Fruit fly (Drosophila melanogaster) whole organism, adult: ENCODE measurements around the gene CG1647.
A peak's percentile ranks its signal among the peaks of the same experiment; 100 is the strongest.

Experiments
- CG11617 ChIP-seq: fragments of 200-800 bp; sonication (Bioruptor generic); optimal IDR thresholded peaks from 2 replicates; lab custom pipeline; 2017; ENCODE audit warnings: mild to moderate bottlenecking, missing biosample characterization, missing genetic modification reagents, missing genetic modification characterization
- CG12768 ChIP-seq: fragments of 200-800 bp; sonication (Bioruptor generic); optimal IDR thresholded peaks from 2 replicates; lab custom pipeline; 2017; ENCODE audit warnings: missing biosample characterization, missing genetic modification characterization, mild to moderate bottlenecking, moderate library complexity, missing genetic modification reagents
- CG14711 ChIP-seq: fragments of 200-800 bp; sonication (Bioruptor generic); optimal IDR thresholded peaks from 2 replicates; lab custom pipeline; 2018; ENCODE audit warnings: missing biosample characterization, mild to moderate bottlenecking, missing genetic modification characterization, moderate library complexity
- CG1620 ChIP-seq: fragments of 200-800 bp; sonication (Bioruptor generic); optimal IDR thresholded peaks from 2 replicates; lab custom pipeline; 2016; ENCODE audit warnings: missing biosample characterization, missing genetic modification characterization
- CG33017 ChIP-seq: fragments of 200-800 bp; sonication (Bioruptor generic); optimal IDR thresholded peaks from 2 replicates; lab custom pipeline; 2018; ENCODE audit warnings: missing biosample characterization, mild to moderate bottlenecking, missing genetic modification characterization, moderate library complexity
- CG5204 ChIP-seq: fragments of 200-800 bp; sonication (Bioruptor generic); optimal IDR thresholded peaks from 2 replicates; lab custom pipeline; 2016; ENCODE audit warnings: missing biosample characterization, missing genetic modification characterization
- CG7045 ChIP-seq: fragments of 200-800 bp; sonication (Bioruptor generic); optimal IDR thresholded peaks from 2 replicates; lab custom pipeline; 2017; ENCODE audit warnings: missing biosample characterization, mild to moderate bottlenecking, missing genetic modification characterization
- CG7101 ChIP-seq: fragments of 200-800 bp; sonication (Bioruptor generic); optimal IDR thresholded peaks from 2 replicates; lab custom pipeline; 2018; ENCODE audit warnings: missing biosample characterization, mild to moderate bottlenecking, missing genetic modification characterization, moderate library complexity
- Clk ChIP-seq: fragments of 200-800 bp; sonication (Bioruptor generic); optimal IDR thresholded peaks from 2 replicates; lab custom pipeline; 2017; ENCODE audit warnings: missing biosample characterization, missing genetic modification characterization
- Crg-1 ChIP-seq: fragments of 200-800 bp; sonication (Bioruptor generic); optimal IDR thresholded peaks from 2 replicates; lab custom pipeline; 2016; ENCODE audit warnings: missing biosample characterization, missing genetic modification characterization
- Hr96 ChIP-seq: fragments of 200-800 bp; sonication (Bioruptor generic); optimal IDR thresholded peaks from 2 replicates; lab custom pipeline; 2016; ENCODE audit warnings: missing biosample characterization, missing genetic modification characterization
- Mnt ChIP-seq: fragments of 200-800 bp; sonication (Bioruptor generic); optimal IDR thresholded peaks from 2 replicates; lab custom pipeline; 2016; ENCODE audit warnings: missing biosample characterization, mild to moderate bottlenecking, missing genetic modification characterization
- bab1 ChIP-seq: fragments of 200-800 bp; sonication (Bioruptor generic); optimal IDR thresholded peaks from 3 replicates; lab custom pipeline; 2019; ENCODE audit warnings: missing biosample characterization, mild to moderate bottlenecking, missing genetic modification characterization, moderate library complexity
- cic ChIP-seq: fragments of 200-800 bp; sonication (Bioruptor generic); optimal IDR thresholded peaks from 2 replicates; lab custom pipeline; 2017; ENCODE audit warnings: missing biosample characterization, mild to moderate bottlenecking, missing genetic modification characterization, moderate library complexity
- cnc ChIP-seq, 2 experiments: fragments of >200 bp; optimal IDR thresholded peaks; 2 replicates each; lab custom pipeline; 2017
- kay ChIP-seq: fragments of 200-800 bp; sonication (Bioruptor generic); peaks from one replicate; lab custom pipeline; 2016; ENCODE audit warnings: missing biosample characterization, missing genetic modification characterization, borderline replicate concordance
- ovo ChIP-seq: fragments of 200-800 bp; sonication (Bioruptor generic); optimal IDR thresholded peaks from 2 replicates; lab custom pipeline; 2016; ENCODE audit warnings: missing biosample characterization, missing genetic modification characterization
- pad ChIP-seq: fragments of 200-800 bp; sonication (Bioruptor generic); optimal IDR thresholded peaks from 3 replicates; lab custom pipeline; 2017; ENCODE audit warnings: missing biosample characterization, missing genetic modification characterization, mild to moderate bottlenecking, moderate library complexity, missing genetic modification reagents
- tj ChIP-seq: fragments of 200-800 bp; sonication (Bioruptor generic); optimal IDR thresholded peaks from 3 replicates; lab custom pipeline; 2017; ENCODE audit warnings: missing biosample characterization, mild to moderate bottlenecking, missing genetic modification characterization, moderate library complexity
- toe ChIP-seq: fragments of 200-800 bp; sonication (Bioruptor generic); optimal IDR thresholded peaks from 2 replicates; lab custom pipeline; 2016; ENCODE audit warnings: missing biosample characterization, missing genetic modification characterization

Gene CG1647

DNA sequence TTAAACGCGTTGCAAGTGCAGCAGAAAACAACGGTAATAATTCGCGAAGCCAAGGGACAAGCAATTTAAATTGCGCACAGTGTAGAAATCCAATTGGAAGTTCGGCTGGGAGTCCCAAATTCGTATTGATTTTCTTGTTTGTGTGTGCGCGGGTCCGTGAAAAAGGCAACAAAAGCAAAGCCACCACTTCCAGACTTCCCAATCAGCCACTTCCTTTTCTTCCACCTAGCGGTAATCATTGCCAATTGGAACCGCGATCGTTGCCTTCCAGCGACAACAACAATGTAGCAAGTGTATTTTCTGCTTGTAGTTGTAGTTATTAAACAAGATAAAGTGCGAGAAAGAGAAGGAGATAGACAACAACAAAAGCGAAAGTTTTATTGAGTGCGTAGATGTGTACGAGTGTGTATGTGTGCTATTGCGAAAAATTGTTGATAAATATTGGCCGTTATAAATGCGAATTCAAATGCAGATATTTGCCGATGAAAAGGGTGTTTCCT is 25.4 kb downstream of the CG1647 start:
- TF ChIP-seq CG33017 (tag; lab: Kevin White, UChicago) (no peak), kay (GFP tag; lab: Kevin White, UChicago) (no peak), toe (GFP tag; lab: Kevin White, UChicago) (no peak), cic (GFP tag; lab: Kevin White, UChicago) (no peak), tj (peak; percentile 31), pad (no peak)

DNA sequence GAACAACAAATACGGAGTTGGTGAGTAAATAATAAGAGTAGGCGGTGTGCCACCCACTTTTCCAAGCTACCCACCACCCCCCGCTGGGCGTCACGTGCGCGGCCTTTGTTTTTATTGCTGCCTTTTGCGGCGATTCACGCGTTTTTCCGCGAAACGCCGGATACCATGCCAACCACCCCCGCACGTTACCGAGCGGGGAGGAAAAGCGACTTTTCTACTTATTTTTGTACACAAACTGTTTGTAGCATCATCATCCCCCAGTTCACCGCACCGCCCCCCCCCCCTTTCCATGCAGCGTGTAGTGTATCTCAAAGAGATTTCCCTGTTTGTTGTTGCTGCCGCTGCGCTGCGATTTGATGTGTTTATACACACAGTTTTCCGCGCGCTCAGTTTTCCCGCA is 26.0 kb downstream of the CG1647 start:
- TF ChIP-seq tj (no peak), CG12768 (no peak), CG14711 (tag; lab: Kevin White, UChicago) (no peak), CG33017 (tag; lab: Kevin White, UChicago) (no peak), CG1620 (GFP tag; lab: Kevin White, UChicago) (no peak), cic (GFP tag; lab: Kevin White, UChicago) (no peak), Hr96 (no peak), Crg-1 (GFP tag; lab: Kevin White, UChicago) (no peak), bab1 (no peak)

DNA sequence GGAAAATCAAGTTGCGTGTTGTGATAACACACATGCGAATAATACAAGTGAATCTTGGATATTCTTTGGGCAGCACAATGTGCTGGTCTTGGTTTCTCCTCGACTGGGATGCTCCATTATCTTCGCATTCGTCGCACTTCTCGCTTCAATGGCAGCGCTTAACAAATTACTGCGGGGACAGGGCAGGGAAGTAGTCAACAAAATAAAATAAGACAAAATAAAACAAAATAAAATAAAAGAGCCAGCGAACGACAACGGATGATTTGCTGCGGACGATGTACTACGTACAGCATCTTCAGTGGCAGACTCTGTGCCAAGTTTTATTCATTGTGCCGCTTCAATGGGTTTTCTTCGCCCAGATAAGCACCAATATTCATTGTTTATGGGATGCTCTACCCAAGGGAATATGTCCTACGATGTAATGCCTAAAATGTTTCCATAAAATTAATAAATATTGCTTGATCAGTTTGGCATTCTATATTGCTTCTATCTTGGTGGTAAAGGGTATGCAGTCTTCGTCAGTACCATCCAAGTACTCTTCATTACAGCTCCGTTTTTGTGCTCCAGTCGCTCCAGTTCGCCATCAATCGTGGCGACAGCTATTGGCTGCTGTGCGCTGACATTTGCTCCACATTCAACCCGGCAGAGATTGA is 27.0 kb downstream of the CG1647 start:
- TF ChIP-seq CG12768 (no peak), toe (GFP tag; lab: Kevin White, UChicago) (peak; percentile 30), CG33017 (tag; lab: Kevin White, UChicago) (no peak), CG7045 (GFP tag; lab: Kevin White, UChicago) (no peak), kay (GFP tag; lab: Kevin White, UChicago) (peak; percentile 26)

dm6 chr3R:28847547-28848316 is 27.7 kb downstream of the CG1647 start:
- TF ChIP-seq CG14711 (tag; lab: Kevin White, UChicago) (no peak), CG5204 (GFP tag; lab: Kevin White, UChicago) (no peak), pad (no peak), CG12768 (no peak), Clk (no peak), tj (no peak), cnc (optimal IDR thresholded peaks at IDR 0.05; lab: Kevin White, UChicago) (no peak), Hr96 (no peak), Mnt (GFP tag; lab: Kevin White, UChicago) (no peak), CG7101 (tag; lab: Kevin White, UChicago) (no peak), kay (GFP tag; lab: Kevin White, UChicago) (no peak), Crg-1 (GFP tag; lab: Kevin White, UChicago) (no peak), CG7045 (GFP tag; lab: Kevin White, UChicago) (no peak), CG1620 (GFP tag; lab: Kevin White, UChicago) (no peak), ovo (GFP tag; lab: Kevin White, UChicago) (no peak)

- no peak for TF ChIP-seq CG14711 (tag; lab: Kevin White, UChicago)
- no peak for TF ChIP-seq pad
- TF ChIP-seq ovo (GFP tag; lab: Kevin White, UChicago): no peak
- no peak for TF ChIP-seq Hr96
- no peak for TF ChIP-seq CG33017 (tag; lab: Kevin White, UChicago)
- TF ChIP-seq tj: peak; percentile 92
- TF ChIP-seq CG1620 (GFP tag; lab: Kevin White, UChicago): no peak
- TF ChIP-seq CG5204 (GFP tag; lab: Kevin White, UChicago): no peak
- no peak for TF ChIP-seq Crg-1 (GFP tag; lab: Kevin White, UChicago)
- TF ChIP-seq cic (GFP tag; lab: Kevin White, UChicago): peak; percentile 10
- TF ChIP-seq toe (GFP tag; lab: Kevin White, UChicago): no peak
- no peak for TF ChIP-seq CG11617 (GFP tag; lab: Kevin White, UChicago)
- no peak for TF ChIP-seq CG7101 (tag; lab: Kevin White, UChicago)
- peak; percentile 35 for TF ChIP-seq CG12768
- peak; percentile 48 for TF ChIP-seq bab1
- no peak for TF ChIP-seq kay (GFP tag; lab: Kevin White, UChicago)
- TF ChIP-seq CG7045 (GFP tag; lab: Kevin White, UChicago): no peak
- no peak for TF ChIP-seq Mnt (GFP tag; lab: Kevin White, UChicago)
- TF ChIP-seq cnc (optimal IDR thresholded peaks at IDR 0.05; lab: Kevin White, UChicago): no peak
- TF ChIP-seq Clk: no peak
These were observed 28.9 kb downstream of the CG1647 start for dm6 chr3R:28848693-28849470.

DNA sequence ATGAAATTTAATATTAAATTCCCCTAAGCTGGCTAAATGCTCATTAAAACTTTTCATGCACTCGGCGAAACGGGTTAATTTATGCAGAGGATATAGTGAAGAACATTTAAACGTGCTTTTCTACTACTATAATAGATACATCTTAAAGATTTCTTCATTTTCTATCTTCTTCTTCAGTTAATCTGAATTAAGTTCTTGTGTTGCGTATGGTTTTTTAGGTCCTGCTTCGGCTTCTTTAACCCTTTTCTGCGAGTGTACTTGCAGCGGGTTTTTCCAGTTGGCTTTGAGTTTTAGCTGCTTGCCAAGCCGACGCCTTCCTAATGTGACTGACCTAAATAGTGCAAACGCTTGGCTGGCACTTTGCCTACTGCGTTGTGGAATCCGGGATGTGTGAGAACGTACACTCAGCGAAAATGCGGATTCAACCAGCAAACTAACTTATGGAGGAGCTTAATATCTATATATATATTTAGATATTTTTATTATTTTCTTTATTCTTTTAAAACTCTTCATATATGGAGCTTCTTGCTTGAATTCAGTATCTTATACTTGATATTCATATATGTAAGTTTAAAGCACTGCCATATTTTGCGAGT is 30.7 kb downstream of the CG1647 start:
- peak; percentile 57 for TF ChIP-seq tj
- no peak for TF ChIP-seq CG7101 (tag; lab: Kevin White, UChicago)
